Worm (Caenorhabditis elegans): ENCODE data around the gene sri-31.

sri-31 gene

ce11 chrII:3050703-3051102 is at the start of gene sri-31:
TSS of gene sri-31 (plus strand) at chrII:3051003.
- no peak for TF ChIP-seq mab-9 (GFP tag; IDR thresholded peaks at IDR 0.05)
- no peak for TF ChIP-seq hlh-17 (GFP tag; optimal IDR thresholded peaks at IDR 0.05; ENCODE audit: borderline replicate concordance)
- TF ChIP-seq ztf-4 (tag; optimal IDR thresholded peaks at IDR 0.05) = no peak
- no peak for TF ChIP-seq Y116A8C.19 (tag; optimal IDR thresholded peaks at IDR 0.05; ENCODE audit: borderline replicate concordance)
- TF ChIP-seq dsc-1 (tag; optimal IDR thresholded peaks at IDR 0.05) = no peak
- TF ChIP-seq grh-1 (GFP tag; IDR thresholded peaks at IDR 0.05) = no peak
- TF ChIP-seq irx-1 (tag; optimal IDR thresholded peaks at IDR 0.05) = no peak
- TF ChIP-seq snu-23 (GFP tag; optimal IDR thresholded peaks at IDR 0.05) = no peak

- TF ChIP-seq nhr-85 (tag) = no peak
- no peak for TF ChIP-seq zag-1 (tag; optimal IDR thresholded peaks at IDR 0.05)
- TF ChIP-seq nhr-77 (tag; optimal IDR thresholded peaks at IDR 0.05) = no peak
- no peak for TF ChIP-seq C16A3.4 (tag; optimal IDR thresholded peaks at IDR 0.05)
- no peak for TF ChIP-seq lsy-2 (tag; optimal IDR thresholded peaks at IDR 0.05)
- no peak for TF ChIP-seq snu-23 (GFP tag; optimal IDR thresholded peaks at IDR 0.05)
- TF ChIP-seq isw-1 (GFP tag; IDR thresholded peaks at IDR 0.05) = no peak
- TF ChIP-seq aha-1 (tag; optimal IDR thresholded peaks at IDR 0.05) = no peak
- TF ChIP-seq pqm-1 (tag; optimal IDR thresholded peaks at IDR 0.05) = no peak
- no peak for TF ChIP-seq unc-62 (GFP tag; optimal IDR thresholded peaks at IDR 0.05)
- no peak for TF ChIP-seq mdl-1 (tag; optimal IDR thresholded peaks at IDR 0.05)
Measured at ce11 chrII:3002211-3002610, 48.6 kb upstream of the sri-31 start, which contains the start of gene lido-10. TSS of gene lido-10 (plus strand) at chrII:3002511.

ce11 chrII:3003667-3004066 is 47.1 kb upstream of the sri-31 start, which contains the start of gene lido-11:
TSS of gene lido-11 (plus strand) at chrII:3003967.
- TF ChIP-seq C04F5.9 (tag; optimal IDR thresholded peaks at IDR 0.05) = no peak
- TF ChIP-seq F16B12.6 (tag; optimal IDR thresholded peaks at IDR 0.05) = no peak
- no peak for TF ChIP-seq mef-2 (tag; optimal IDR thresholded peaks at IDR 0.05)
- TF ChIP-seq C16A3.4 (tag; optimal IDR thresholded peaks at IDR 0.05) = no peak
- TF ChIP-seq ceh-63 (GFP tag; optimal IDR thresholded peaks at IDR 0.05) = no peak
- no peak for TF ChIP-seq C34B4.2 (tag; optimal IDR thresholded peaks at IDR 0.05)
- no peak for TF ChIP-seq Y116A8C.19 (tag; optimal IDR thresholded peaks at IDR 0.05; ENCODE audit: borderline replicate concordance)

DNA sequence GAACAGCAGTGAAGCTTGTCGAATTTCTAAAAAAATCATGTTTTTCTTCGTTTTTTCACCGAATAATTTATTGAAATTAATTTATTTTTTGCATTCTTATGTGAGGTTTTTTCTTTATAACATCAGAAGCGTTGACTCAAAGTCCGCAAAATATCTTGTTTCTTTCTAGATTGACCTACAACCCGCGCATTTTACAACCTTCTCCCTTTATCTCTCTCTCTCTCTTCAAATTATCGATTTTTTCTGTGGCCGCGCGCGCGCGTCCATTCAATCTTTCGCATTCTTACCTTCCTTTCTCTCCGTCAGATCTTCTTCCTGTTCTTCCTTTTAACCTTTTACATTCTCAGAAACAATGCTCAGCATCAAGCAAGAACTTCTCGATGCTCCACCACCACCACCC is 45.3 kb upstream of the sri-31 start, which contains the start of gene lido-12:
Gene lido-12 (plus strand): TSS at position 301 of the 400 bp plus-strand sequence.
- no peak for TF ChIP-seq mab-9 (GFP tag; IDR thresholded peaks at IDR 0.05)
- no peak for TF ChIP-seq C34B4.2 (tag; optimal IDR thresholded peaks at IDR 0.05)
- no peak for TF ChIP-seq elt-2 (tag; optimal IDR thresholded peaks at IDR 0.05)
- no peak for TF ChIP-seq nhr-47 (tag; optimal IDR thresholded peaks at IDR 0.05)
- TF ChIP-seq pqm-1 (tag; optimal IDR thresholded peaks at IDR 0.05) = no peak
- TF ChIP-seq lir-3 (tag; optimal IDR thresholded peaks at IDR 0.05; ENCODE audit: poor library complexity) = no peak
- no peak for TF ChIP-seq alr-1 (tag; optimal IDR thresholded peaks at IDR 0.05; ENCODE audit: borderline replicate concordance)
- no peak for TF ChIP-seq egl-27 (tag; optimal IDR thresholded peaks at IDR 0.05)
- TF ChIP-seq pag-3 (tag; optimal IDR thresholded peaks at IDR 0.05; ENCODE audit: borderline replicate concordance, insufficient read depth) = no peak
- TF ChIP-seq nhr-71 (tag; optimal IDR thresholded peaks at IDR 0.05) = no peak
- no peak for TF ChIP-seq ztf-4 (tag; optimal IDR thresholded peaks at IDR 0.05)
- TF ChIP-seq vab-15 (tag; optimal IDR thresholded peaks at IDR 0.05) = no peak
- no peak for TF ChIP-seq ceh-63 (GFP tag; optimal IDR thresholded peaks at IDR 0.05)
- no peak for TF ChIP-seq nhr-77 (tag; optimal IDR thresholded peaks at IDR 0.05)
- TF ChIP-seq unc-130 (tag; optimal IDR thresholded peaks at IDR 0.05) = no peak
- TF ChIP-seq unc-30 (tag; optimal IDR thresholded peaks at IDR 0.05) = no peak
- TF ChIP-seq elt-3 (tag; optimal IDR thresholded peaks at IDR 0.05) = no peak

ce11 chrII:3008400-3008799 is 42.4 kb upstream of the sri-31 start, which contains the start of gene sdz-5:
TSS of gene sdz-5 (plus strand) at chrII:3008700.
- TF ChIP-seq isw-1 (GFP tag; IDR thresholded peaks at IDR 0.05) (no peak), zag-1 (tag; optimal IDR thresholded peaks at IDR 0.05) (no peak), grh-1 (GFP tag; IDR thresholded peaks at IDR 0.05) (no peak), lin-13 (GFP tag; optimal IDR thresholded peaks at IDR 0.05) (no peak), F16B12.6 (tag; optimal IDR thresholded peaks at IDR 0.05) (no peak), efl-3 (GFP tag; optimal IDR thresholded peaks at IDR 0.05) (no peak), fkh-8 (tag; optimal IDR thresholded peaks at IDR 0.05) (no peak), vab-15 (tag; optimal IDR thresholded peaks at IDR 0.05) (no peak), pag-3 (tag; optimal IDR thresholded peaks at IDR 0.05; ENCODE audit: borderline replicate concordance, insufficient read depth) (no peak), nhr-77 (tag; optimal IDR thresholded peaks at IDR 0.05) (no peak), alr-1 (tag; optimal IDR thresholded peaks at IDR 0.05; ENCODE audit: borderline replicate concordance) (no peak), jun-1 (tag; optimal IDR thresholded peaks at IDR 0.05) (no peak), blmp-1 (tag; optimal IDR thresholded peaks at IDR 0.05) (no peak), unc-98 (GFP tag; IDR thresholded peaks at IDR 0.05) (no peak), unc-86 (tag; optimal IDR thresholded peaks at IDR 0.05) (no peak)
